Worm (Caenorhabditis elegans): Measurements from ENCODE around the gene Y17G9B.2.

Gene Y17G9B.2

DNA sequence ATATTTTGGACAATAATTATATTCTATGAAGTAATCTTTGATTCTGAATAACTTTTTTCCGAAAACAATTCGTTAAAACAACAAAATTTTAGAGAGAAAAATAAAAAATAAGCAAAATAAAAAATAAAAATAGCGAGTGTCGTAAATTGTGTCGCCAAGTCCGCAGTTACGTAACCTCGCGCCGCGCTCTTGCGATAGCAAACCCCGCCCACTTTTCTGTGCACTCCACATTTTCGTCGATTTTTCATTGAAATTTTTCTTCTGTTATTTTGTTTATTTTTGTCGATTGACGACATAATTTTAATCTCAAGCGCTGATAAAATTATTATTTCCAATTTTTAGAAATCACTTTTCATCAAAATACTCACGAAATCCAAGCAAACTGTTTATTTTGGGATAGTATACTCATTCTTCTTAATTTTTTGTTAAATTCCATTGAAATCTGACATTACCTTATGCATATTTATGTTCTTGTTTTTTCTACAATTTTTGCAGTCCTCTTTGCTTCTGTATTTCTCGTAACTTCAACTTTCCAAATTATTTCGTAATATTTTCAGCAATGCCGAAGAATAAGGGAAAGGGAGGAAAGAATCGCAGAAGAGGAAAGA is 46.5 kb downstream of the Y17G9B.2 start, which contains the start of gene eif-1.A (continued):
- TF ChIP-seq Y53F4B.3 (GFP tag; IDR thresholded peaks at IDR 0.05) (no peak), F52B5.7 (tag; optimal IDR thresholded peaks at IDR 0.05) (no peak), F55B11.4 (tag; optimal IDR thresholded peaks at IDR 0.05; ENCODE audit: borderline replicate concordance, insufficient read depth) (no peak), sdz-38 (tag; optimal IDR thresholded peaks at IDR 0.05) (no peak), sea-2 (GFP tag; IDR thresholded peaks at IDR 0.05) (no peak), zim-3 (tag; optimal IDR thresholded peaks at IDR 0.05) (no peak), mes-4 (tag; optimal IDR thresholded peaks at IDR 0.05) (no peak), nfya-1 (tag; optimal IDR thresholded peaks at IDR 0.05; ENCODE audit: borderline replicate concordance, insufficient read depth) (no peak), hrde-1 (tag; optimal IDR thresholded peaks at IDR 0.05; ENCODE audit: borderline replicate concordance) (no peak), ztf-3 (GFP tag; optimal IDR thresholded peaks at IDR 0.05) (no peak), lsl-1 (GFP tag; optimal IDR thresholded peaks at IDR 0.05) (peak; percentile 39), F22D6.2 (tag; optimal IDR thresholded peaks at IDR 0.05) (no peak), mel-28 (tag; optimal IDR thresholded peaks at IDR 0.05; ENCODE audit: borderline replicate concordance) (no peak), nfya-2 (GFP tag; IDR thresholded peaks at IDR 0.05) (no peak), hsf-1 (GFP tag; IDR thresholded peaks at IDR 0.05) (no peak), snpc-1.3 (tag; optimal IDR thresholded peaks at IDR 0.05; ENCODE audit: insufficient read depth) (no peak), snpc-1.1 (tag; optimal IDR thresholded peaks at IDR 0.05; ENCODE audit: insufficient read depth) (peak; percentile 20), aptf-2 (GFP tag; conservative IDR thresholded peaks at IDR 0.05) (no peak), hmg-1.2 (GFP tag; IDR thresholded peaks at IDR 0.05) (peak; percentile 22; the same call in 1 of the 2 replicates)

DNA sequence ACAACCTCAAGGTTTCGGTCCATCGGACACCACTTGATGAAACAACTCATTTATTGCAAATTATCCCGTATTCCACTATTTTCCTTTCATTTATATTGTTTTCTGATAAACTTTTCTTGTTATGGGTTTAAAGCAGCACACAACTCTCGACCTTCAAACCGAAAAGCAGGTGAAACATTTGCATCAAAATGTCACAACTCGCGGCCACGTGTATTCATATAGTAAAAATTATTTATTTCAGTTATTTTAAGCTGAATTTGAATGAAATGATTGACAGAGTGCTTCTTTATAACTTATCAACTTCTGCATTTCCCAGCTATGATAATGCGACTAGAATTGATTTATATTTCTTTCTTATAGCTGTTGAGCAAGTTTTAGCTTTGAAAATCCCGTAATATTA is 47.9 kb downstream of the Y17G9B.2 start, which contains the start of gene srw-95:
Gene srw-95, plus strand, starts transcription at position 213 of the 400 bp plus-strand sequence.
- TF ChIP-seq ztf-25 (GFP tag; IDR thresholded peaks at IDR 0.05): 0 out of 2 replicates have a peak, but pooled peaks have one; percentile 20
- TF ChIP-seq snpc-3.4 (tag; optimal IDR thresholded peaks at IDR 0.05): peak; percentile 24
- peak; percentile 45; the same call in 1 of the 2 replicates for TF ChIP-seq madf-6 (GFP tag; IDR thresholded peaks at IDR 0.05)
- peak; percentile 9 for TF ChIP-seq lin-54 (GFP tag; optimal IDR thresholded peaks at IDR 0.05)
- no peak for TF ChIP-seq snpc-4 (GFP tag; optimal IDR thresholded peaks at IDR 0.05)
- peak in 2 of 4 experiments; percentile 51 to 81 for TF ChIP-seq snpc-4 (tag; optimal IDR thresholded peaks at IDR 0.05)
- TF ChIP-seq unc-62 (GFP tag; optimal IDR thresholded peaks at IDR 0.05): no peak
- peak; percentile 38 for TF ChIP-seq tbp1 (GFP tag; optimal IDR thresholded peaks at IDR 0.05)
- TF ChIP-seq atf-7 (tag; optimal IDR thresholded peaks at IDR 0.05): peak; percentile 9
- no peak for TF ChIP-seq bed-2 (GFP tag; IDR thresholded peaks at IDR 0.05)
- peak; percentile 86 for TF ChIP-seq B0336.3 (GFP tag; IDR thresholded peaks at IDR 0.05)
- TF ChIP-seq ztf-22 (GFP tag; optimal IDR thresholded peaks at IDR 0.05): no peak
- TF ChIP-seq F49E8.2 (tag; optimal IDR thresholded peaks at IDR 0.05; ENCODE audit: insufficient read depth): peak; percentile 59
- 0 out of 2 replicates have a peak, but pooled peaks have one; percentile 40 for TF ChIP-seq ceh-100 (GFP tag; IDR thresholded peaks at IDR 0.05)
- TF ChIP-seq cebp-1 (GFP tag; IDR thresholded peaks at IDR 0.05): no peak
- TF ChIP-seq cebp-1 (tag; optimal IDR thresholded peaks at IDR 0.05): peak; percentile 16
- TF ChIP-seq hlh-12 (tag; optimal IDR thresholded peaks at IDR 0.05): no peak
- TF ChIP-seq Y67H2A.10 (GFP tag; conservative IDR thresholded peaks at IDR 0.05): no peak
- 0 out of 2 replicates have a peak, but pooled peaks have one; percentile 71 for TF ChIP-seq madf-3 (GFP tag; IDR thresholded peaks at IDR 0.05)
- TF ChIP-seq die-1 (tag; optimal IDR thresholded peaks at IDR 0.05): peak; percentile 12
- TF ChIP-seq C06A6.2 (GFP tag; conservative IDR thresholded peaks at IDR 0.05): no peak
- TF ChIP-seq K11D2.4 (GFP tag; IDR thresholded peaks at IDR 0.05): no peak
- peak in 1 of 3 experiments; percentile 11 for TF ChIP-seq lin-35 (GFP tag; optimal IDR thresholded peaks at IDR 0.05)
- TF ChIP-seq attf-6 (GFP tag; IDR thresholded peaks at IDR 0.05): 0 out of 2 replicates have a peak, but pooled peaks have one; percentile 53
- no peak for TF ChIP-seq akir-1 (GFP tag; optimal IDR thresholded peaks at IDR 0.05)
- TF ChIP-seq hmg-1.2 (GFP tag; IDR thresholded peaks at IDR 0.05): 0 out of 2 replicates have a peak, but pooled peaks have one; percentile 10
- TF ChIP-seq bed-1 (GFP tag; IDR thresholded peaks at IDR 0.05): 0 out of 2 replicates have a peak, but pooled peaks have one; percentile 8
- TF ChIP-seq lsy-27 (tag; optimal IDR thresholded peaks at IDR 0.05; ENCODE audit: borderline replicate concordance, insufficient read depth): no peak

Measured in whole organism, young adult.